Fruit fly (Drosophila melanogaster) S2 (cell line): ENCODE data around the gene CG1840.

Experiments used
- CG8478 ChIP-seq: fragments of >200 bp; optimal IDR thresholded peaks from 2 replicates; lab custom pipeline; 2018
- CTCF ChIP-seq, 2 experiments: fragments of >200 bp; optimal IDR thresholded peaks; 2 replicates each; lab custom pipeline; 2018

DNA sequence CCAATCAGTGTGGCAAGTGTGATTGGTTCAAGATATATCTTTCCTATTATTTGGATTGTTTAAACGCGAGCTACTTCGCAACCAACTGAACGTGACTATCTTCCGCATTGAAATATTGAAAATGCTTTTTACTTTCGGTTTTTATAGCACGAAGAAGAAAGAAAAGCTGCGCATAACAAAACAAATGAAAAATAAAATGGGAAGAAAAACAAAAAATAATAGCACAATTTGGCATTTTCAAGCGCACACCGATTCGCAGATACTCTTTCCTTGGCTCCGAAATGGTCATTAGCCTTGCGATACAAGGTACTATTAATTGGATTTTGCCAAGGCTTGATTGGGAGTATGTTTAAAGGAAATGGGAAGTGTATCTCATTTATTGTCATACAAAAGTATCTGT lies 36.4 kb downstream of the CG1840 start, which contains the start of gene Sclp:
- no peak for TF ChIP-seq CTCF (optimal IDR thresholded peaks at IDR 0.05; lab: Kevin White, UChicago)
- TF ChIP-seq CG8478, result no peak
